Worm (Caenorhabditis elegans) whole organism, L3 larva: ENCODE results near the gene F23F1.6.

Experiments used
- ama-1 ChIP-seq: fragments of 150-350 bp; optimal IDR thresholded peaks from 2 replicates; lab custom pipeline; 2018
- nhr-12 ChIP-seq: fragments of 150-350 bp; optimal IDR thresholded peaks from 2 replicates; lab custom pipeline; 2014; ENCODE audit warnings: missing biosample characterization, missing genetic modification characterization
- nhr-237 ChIP-seq: fragments of 150-350 bp; optimal IDR thresholded peaks from 2 replicates; lab custom pipeline; 2014; ENCODE audit warnings: missing biosample characterization, missing genetic modification characterization
- nhr-77 ChIP-seq: fragments of 150-350 bp; optimal IDR thresholded peaks from 2 replicates; lab custom pipeline; 2014; ENCODE audit warnings: missing biosample characterization, missing genetic modification characterization

DNA sequence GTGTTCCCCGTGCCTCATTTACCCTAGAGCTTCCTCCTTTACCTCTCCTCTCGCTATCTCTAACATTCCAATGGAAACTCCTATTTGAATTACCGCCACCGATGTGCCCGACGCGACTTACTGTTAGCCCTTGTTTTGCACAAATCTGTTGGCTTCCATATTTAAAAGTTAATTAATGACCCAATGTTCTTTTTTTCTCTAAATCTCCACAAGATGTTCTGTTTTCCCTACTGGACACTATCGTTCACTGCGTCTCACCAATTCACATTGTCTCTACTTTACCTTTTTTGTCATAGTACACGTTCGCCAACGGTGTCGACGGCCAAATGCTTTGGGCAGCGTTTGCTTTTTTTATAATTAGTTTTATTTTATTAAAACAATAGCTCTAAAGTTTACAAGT is 36.5 kb downstream of the F23F1.6 start:
- no peak for TF ChIP-seq nhr-12 (tag; lab: Kevin White, UChicago)
- no peak for TF ChIP-seq nhr-237 (tag; lab: Kevin White, UChicago)
- no peak for TF ChIP-seq ama-1 (lab: Kevin White, UChicago)
- no peak for TF ChIP-seq nhr-77 (tag; lab: Kevin White, UChicago)
